Fruit fly (Drosophila melanogaster): Measurements from ENCODE around the gene CG15468.

CG15468 gene

dm6 chrX:4935979-4936843 is 24.7 kb downstream of the CG15468 start (continued):
- TF ChIP-seq Dbx (GFP tag; IDR thresholded peaks at IDR 0.05) = no peak
- TF ChIP-seq Kr (GFP tag; optimal IDR thresholded peaks at IDR 0.05) = no peak
- peak; percentile 52 for TF ChIP-seq ewg (GFP tag; optimal IDR thresholded peaks at IDR 0.05)
- TF ChIP-seq Opbp (GFP tag; IDR thresholded peaks at IDR 0.05; ENCODE audit: partially characterized antibody) = no peak
- TF ChIP-seq Mrtf (GFP tag; IDR thresholded peaks at IDR 0.05) = no peak
- peak; percentile 92 for TF ChIP-seq nau (GFP tag; optimal IDR thresholded peaks at IDR 0.05)
- TF ChIP-seq ATbp (GFP tag; optimal IDR thresholded peaks at IDR 0.05) = peak; percentile 41
- no peak for TF ChIP-seq chif (GFP tag; optimal IDR thresholded peaks at IDR 0.05)
- TF ChIP-seq vfl (GFP tag; optimal IDR thresholded peaks at IDR 0.05) = no peak
- no peak for TF ChIP-seq NfI (GFP tag; optimal IDR thresholded peaks at IDR 0.05)
- no peak for TF ChIP-seq fru (optimal IDR thresholded peaks at IDR 0.05)
- no peak for TF ChIP-seq CG17361 (GFP tag; IDR thresholded peaks at IDR 0.05)
- TF ChIP-seq gfzf (GFP tag; optimal IDR thresholded peaks at IDR 0.05) = peak; percentile 1
- TF ChIP-seq CG8924 (tag; optimal IDR thresholded peaks at IDR 0.05) = peak; percentile 4
- no peak for TF ChIP-seq HLH54F (GFP tag; optimal IDR thresholded peaks at IDR 0.05)
- TF ChIP-seq CG8290 (GFP tag; optimal IDR thresholded peaks at IDR 0.05) = peak; percentile 88
- peak; percentile 87 to 88 for TF ChIP-seq CG8290 (tag; optimal IDR thresholded peaks at IDR 0.05)
- no peak for TF ChIP-seq ham (GFP tag; IDR thresholded peaks at IDR 0.05)
- TF ChIP-seq gt (GFP tag; IDR thresholded peaks at IDR 0.05) = no peak
- TF ChIP-seq CG12071 (GFP tag; optimal IDR thresholded peaks at IDR 0.05) = no peak
- TF ChIP-seq Myb (GFP tag; optimal IDR thresholded peaks at IDR 0.05) = peak; percentile 3
- no peak for TF ChIP-seq pfk (GFP tag; optimal IDR thresholded peaks at IDR 0.05)
- TF ChIP-seq knrl (GFP tag; IDR thresholded peaks at IDR 0.05; ENCODE audit: partially characterized antibody) = no peak
- TF ChIP-seq CG15073 (GFP tag; optimal IDR thresholded peaks at IDR 0.05) = no peak
- no peak for TF ChIP-seq D (optimal IDR thresholded peaks at IDR 0.05)
- TF ChIP-seq D (GFP tag; optimal IDR thresholded peaks at IDR 0.05) = peak; percentile 1
- TF ChIP-seq org-1 (GFP tag; optimal IDR thresholded peaks at IDR 0.05) = peak; percentile 21
- TF ChIP-seq gsb (GFP tag; IDR thresholded peaks at IDR 0.05) = no peak
- TF ChIP-seq sug (tag; optimal IDR thresholded peaks at IDR 0.05) = no peak
- no peak for TF ChIP-seq shn (GFP tag; optimal IDR thresholded peaks at IDR 0.05)
- no peak for TF ChIP-seq Ssrp (tag; optimal IDR thresholded peaks at IDR 0.05)
- TF ChIP-seq Ravus (GFP tag; IDR thresholded peaks at IDR 0.05) = no peak
- no peak for TF ChIP-seq CG10267 (tag; optimal IDR thresholded peaks at IDR 0.05)
- peak; percentile 13 for TF ChIP-seq CG15514 (GFP tag; optimal IDR thresholded peaks at IDR 0.05)
- TF ChIP-seq CG1603 (tag; optimal IDR thresholded peaks at IDR 0.05) = peak; percentile 18
- no peak for TF ChIP-seq CG1832 (GFP tag; optimal IDR thresholded peaks at IDR 0.05)
- no peak for TF ChIP-seq fd102C (GFP tag; optimal IDR thresholded peaks at IDR 0.05)
- TF ChIP-seq Sox100B (GFP tag; optimal IDR thresholded peaks at IDR 0.05) = no peak
- TF ChIP-seq lbe (GFP tag; optimal IDR thresholded peaks at IDR 0.05) = peak; percentile 16
- no peak for TF ChIP-seq inv (GFP tag; IDR thresholded peaks at IDR 0.05; ENCODE audit: partially characterized antibody)
- no peak for TF ChIP-seq CG6254 (GFP tag; optimal IDR thresholded peaks at IDR 0.05)
- TF ChIP-seq NC2α (GFP tag; optimal IDR thresholded peaks at IDR 0.05) = no peak
- TF ChIP-seq zfh1 (GFP tag; IDR thresholded peaks at IDR 0.05) = no peak
- TF ChIP-seq CG7963 (GFP tag; IDR thresholded peaks at IDR 0.05; ENCODE audit: partially characterized antibody) = no peak
- TF ChIP-seq ab (GFP tag; optimal IDR thresholded peaks at IDR 0.05) = no peak
- no peak for TF ChIP-seq wor (GFP tag; IDR thresholded peaks at IDR 0.05)
- no peak for TF ChIP-seq CG18011 (GFP tag; optimal IDR thresholded peaks at IDR 0.05)
- no peak for TF ChIP-seq CHES-1-like (GFP tag; optimal IDR thresholded peaks at IDR 0.05)
- TF ChIP-seq stwl (tag; optimal IDR thresholded peaks at IDR 0.05) = peak; percentile 60
- peak; percentile 29 for TF ChIP-seq HLHmδ (GFP tag; optimal IDR thresholded peaks at IDR 0.05)

Data from whole organism, embryonic.